Worm (Caenorhabditis elegans): Measurements from ENCODE around the gene tin-10.

The tin-10 gene

DNA sequence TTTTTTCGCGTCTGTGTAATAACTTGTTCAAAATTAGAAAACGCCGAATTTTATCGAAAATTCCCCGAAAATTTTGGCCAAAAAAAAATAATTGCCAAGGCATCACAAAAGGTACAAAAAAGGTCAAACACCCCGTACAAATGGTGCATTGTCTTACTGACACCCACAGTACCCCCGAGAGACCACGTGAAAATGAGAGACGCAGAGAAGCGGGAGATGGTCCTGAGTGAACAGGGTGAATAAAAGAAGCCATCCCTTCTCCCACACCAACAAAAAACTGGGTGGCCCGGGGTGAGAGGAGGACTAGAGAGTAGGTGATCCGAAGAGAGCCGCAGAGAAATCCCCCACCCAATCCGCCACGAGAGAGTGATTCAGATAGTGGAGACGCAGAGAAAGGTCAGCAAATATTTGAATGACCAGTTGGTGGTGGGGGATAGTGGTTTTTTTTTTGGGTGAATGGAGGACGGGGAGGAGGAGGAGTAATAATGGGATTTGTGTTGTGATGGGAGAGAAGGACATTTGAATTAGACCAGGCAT is 21.3 kb downstream of the tin-10 start:
- TF ChIP-seq T22C8.4 (GFP tag; IDR thresholded peaks at IDR 0.05) = no peak
- TF ChIP-seq flt-1 (GFP tag; IDR thresholded peaks at IDR 0.05) = no peak
- no peak for TF ChIP-seq ztf-29 (GFP tag; IDR thresholded peaks at IDR 0.05)
- no peak for TF ChIP-seq ref-1 (GFP tag; conservative IDR thresholded peaks at IDR 0.05)
- TF ChIP-seq tab-1 (GFP tag; IDR thresholded peaks at IDR 0.05) = no peak
- TF ChIP-seq ztf-23 (GFP tag; IDR thresholded peaks at IDR 0.05) = no peak
- no peak for TF ChIP-seq klf-2 (GFP tag; conservative IDR thresholded peaks at IDR 0.05)
- TF ChIP-seq cog-1 (tag; optimal IDR thresholded peaks at IDR 0.05) = no peak
- TF ChIP-seq med-1 (GFP tag; optimal IDR thresholded peaks at IDR 0.05; ENCODE audit: insufficient read depth) = no peak

DNA sequence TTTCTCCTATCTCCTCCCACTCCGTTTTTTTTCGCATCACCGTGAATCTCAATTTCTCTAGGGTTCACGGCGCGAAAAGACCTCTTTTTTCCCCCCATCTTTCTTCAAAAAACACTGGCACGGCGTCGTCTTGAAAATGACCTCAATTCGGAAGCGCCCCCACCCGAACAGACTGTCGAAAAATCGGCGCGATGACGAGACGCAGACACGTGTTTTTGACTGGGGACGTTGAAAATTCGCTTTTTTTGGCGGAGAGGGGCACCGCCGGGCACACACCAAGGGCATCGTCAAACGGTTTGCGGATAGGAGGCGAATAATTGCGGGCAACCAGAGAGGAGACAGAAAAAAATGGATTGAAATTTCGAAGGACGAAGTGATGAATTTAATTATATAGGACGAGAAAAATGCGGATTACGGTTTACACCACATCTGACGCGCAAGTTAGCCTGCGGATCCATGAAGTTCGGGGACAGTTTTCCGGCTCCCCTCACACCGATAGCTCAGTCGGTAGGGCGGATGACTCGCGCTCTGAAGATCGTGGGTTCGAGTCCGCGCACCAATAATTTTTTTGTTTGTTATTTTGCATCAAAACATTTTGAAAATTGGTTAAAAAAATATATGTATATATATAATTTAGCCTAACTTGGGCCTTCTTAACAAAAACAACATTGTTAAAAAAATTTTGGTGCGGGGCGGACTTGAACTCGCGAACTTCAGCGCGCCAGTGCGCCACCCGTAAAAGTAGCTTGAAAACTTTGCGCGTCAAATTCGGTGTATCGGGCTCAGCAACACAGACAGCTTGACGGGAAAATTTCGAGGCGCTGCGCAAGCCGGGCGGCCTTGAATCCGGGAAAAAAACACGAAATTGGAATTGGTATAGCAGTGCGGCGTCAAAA is 23.9 kb downstream of the tin-10 start:
- no peak for TF ChIP-seq ztf-29 (GFP tag; IDR thresholded peaks at IDR 0.05)

DNA sequence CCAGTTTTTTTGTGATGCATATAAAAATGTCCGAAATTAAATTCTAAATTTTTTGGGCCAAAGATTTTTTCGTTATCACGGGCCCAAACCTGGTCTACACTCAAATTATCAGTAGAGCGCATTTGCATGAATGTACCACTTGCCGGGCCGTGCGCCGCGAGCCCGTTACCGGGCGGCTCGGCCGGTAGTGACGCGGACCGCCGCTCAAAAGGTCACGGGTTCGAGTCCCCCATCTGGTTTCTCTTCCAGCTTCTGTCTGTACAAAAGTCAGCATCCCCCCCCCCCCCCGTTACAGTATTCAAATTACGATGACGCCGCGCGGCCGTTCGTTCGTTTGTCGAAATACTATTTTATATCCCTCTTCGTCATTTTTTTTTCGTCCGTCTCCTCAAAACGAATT is 25.3 kb downstream of the tin-10 start:
- TF ChIP-seq klf-2 (GFP tag; conservative IDR thresholded peaks at IDR 0.05) = 0 out of 2 replicates have a peak, but pooled peaks have one; percentile 35
- no peak for TF ChIP-seq ztf-23 (GFP tag; IDR thresholded peaks at IDR 0.05)

DNA sequence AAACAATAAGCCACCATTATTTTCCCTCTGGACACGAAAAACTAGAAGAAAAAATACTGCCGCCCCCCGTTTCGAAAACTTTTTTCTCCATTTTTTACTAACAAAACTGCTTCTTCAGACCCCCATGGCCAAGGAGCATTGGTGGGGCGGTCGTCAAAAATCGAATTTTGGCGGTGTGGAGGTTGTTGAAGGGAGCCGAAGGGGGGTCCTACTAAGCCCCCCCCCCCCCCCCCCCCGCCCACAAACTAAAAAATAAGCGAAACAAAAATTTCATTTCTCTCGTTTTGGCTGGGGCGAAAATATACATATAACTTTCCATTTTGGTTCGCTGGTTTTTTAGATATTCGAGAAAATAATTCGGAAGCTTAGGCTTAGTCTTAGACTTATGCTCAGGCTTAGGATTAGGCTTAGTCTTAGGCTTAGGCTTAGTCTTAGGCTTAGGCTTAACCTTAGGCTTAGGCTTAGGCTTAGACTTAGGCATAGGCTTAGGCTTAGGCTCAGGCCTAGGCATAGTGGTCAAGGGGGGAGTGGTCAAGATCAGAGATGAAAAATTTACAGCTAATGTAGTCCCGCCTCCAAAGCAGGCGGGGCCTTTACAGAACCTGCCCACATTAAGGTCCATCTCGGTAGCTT is 27.9 kb downstream of the tin-10 start:
- no peak for TF ChIP-seq ztf-29 (GFP tag; IDR thresholded peaks at IDR 0.05)
- no peak for TF ChIP-seq ztf-23 (GFP tag; IDR thresholded peaks at IDR 0.05)
- no peak for TF ChIP-seq ref-1 (GFP tag; conservative IDR thresholded peaks at IDR 0.05)
- TF ChIP-seq cog-1 (tag; optimal IDR thresholded peaks at IDR 0.05) = no peak
- TF ChIP-seq T22C8.4 (GFP tag; IDR thresholded peaks at IDR 0.05) = no peak
- no peak for TF ChIP-seq med-1 (GFP tag; optimal IDR thresholded peaks at IDR 0.05; ENCODE audit: insufficient read depth)
- TF ChIP-seq tab-1 (GFP tag; IDR thresholded peaks at IDR 0.05) = no peak
- TF ChIP-seq klf-2 (GFP tag; conservative IDR thresholded peaks at IDR 0.05) = no peak
- TF ChIP-seq flt-1 (GFP tag; IDR thresholded peaks at IDR 0.05) = no peak

ce11 chrIII:11472861-11473260 is 29.8 kb downstream of the tin-10 start:
- TF ChIP-seq flt-1 (GFP tag; IDR thresholded peaks at IDR 0.05) = 0 out of 2 replicates have a peak, but pooled peaks have one; percentile 8
- TF ChIP-seq tab-1 (GFP tag; IDR thresholded peaks at IDR 0.05) = no peak

- TF ChIP-seq flt-1 (GFP tag; IDR thresholded peaks at IDR 0.05) = 0 out of 2 replicates have a peak, but pooled peaks have one; percentile 44
- no peak for TF ChIP-seq T22C8.4 (GFP tag; IDR thresholded peaks at IDR 0.05)
Measured at ce11 chrIII:11471336-11471735, 31.3 kb downstream of the tin-10 start.

ce11 chrIII:11470311-11470858 is 32.3 kb downstream of the tin-10 start, which contains the start of gene bed-2:
Gene bed-2, minus strand, starts transcription at chrIII:11470808.
- TF ChIP-seq ztf-23 (GFP tag; IDR thresholded peaks at IDR 0.05) (no peak), med-1 (GFP tag; optimal IDR thresholded peaks at IDR 0.05; ENCODE audit: insufficient read depth) (no peak), klf-2 (GFP tag; conservative IDR thresholded peaks at IDR 0.05) (no peak)

DNA sequence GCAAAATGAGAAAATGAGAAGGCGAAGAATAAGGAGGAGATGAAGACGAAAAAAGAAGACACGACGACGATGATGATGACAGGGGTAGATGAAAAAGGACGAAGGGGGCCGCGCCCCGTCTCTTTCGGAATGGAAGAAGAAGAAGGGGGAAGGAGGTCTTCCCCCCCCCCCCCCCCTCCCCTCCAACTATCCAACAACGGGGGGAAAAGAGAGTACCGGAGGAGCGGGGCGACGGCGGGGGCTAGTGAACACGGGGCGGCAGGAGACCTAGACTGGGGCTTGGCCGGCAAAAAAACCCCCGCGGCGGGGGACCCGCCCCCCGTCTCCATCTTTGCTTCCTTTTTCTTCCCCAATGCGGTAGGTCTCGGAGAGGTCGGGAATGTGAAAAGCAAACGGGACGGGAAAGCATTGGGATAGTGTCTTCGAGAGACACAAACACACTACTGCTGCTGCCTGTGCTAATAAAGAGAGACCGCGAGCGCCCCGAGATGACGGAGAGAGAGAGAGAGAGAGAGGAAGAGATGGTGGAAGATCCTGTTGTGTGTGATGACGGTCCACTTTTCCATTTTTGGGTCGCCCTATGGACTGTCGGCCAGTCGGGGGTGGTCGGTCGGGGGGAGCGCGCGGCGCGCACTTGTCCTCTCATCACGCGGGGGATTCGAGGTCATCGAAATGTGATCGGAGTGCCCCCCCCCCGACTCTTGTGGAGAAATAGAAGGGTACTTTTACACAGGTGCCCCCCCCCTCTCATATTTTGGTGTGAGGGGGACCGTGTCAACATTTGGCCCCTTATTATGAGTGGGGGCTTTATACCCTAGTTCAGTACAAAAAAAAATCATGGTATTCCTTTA is 34.8 kb downstream of the tin-10 start:
- TF ChIP-seq flt-1 (GFP tag; IDR thresholded peaks at IDR 0.05) (peak; percentile 25; the same call in 1 of the 2 replicates), med-1 (GFP tag; optimal IDR thresholded peaks at IDR 0.05; ENCODE audit: insufficient read depth) (peak; percentile 10), ztf-23 (GFP tag; IDR thresholded peaks at IDR 0.05) (peak; percentile 54; the same call in 1 of the 2 replicates), tab-1 (GFP tag; IDR thresholded peaks at IDR 0.05) (no peak), cog-1 (tag; optimal IDR thresholded peaks at IDR 0.05) (no peak)

ce11 chrIII:11466420-11467188 is 36.0 kb downstream of the tin-10 start:
- 0 out of 2 replicates have a peak, but pooled peaks have one; percentile 7 for TF ChIP-seq ztf-23 (GFP tag; IDR thresholded peaks at IDR 0.05)
- no peak for TF ChIP-seq tab-1 (GFP tag; IDR thresholded peaks at IDR 0.05)
- TF ChIP-seq flt-1 (GFP tag; IDR thresholded peaks at IDR 0.05) = no peak
- no peak for TF ChIP-seq ref-1 (GFP tag; conservative IDR thresholded peaks at IDR 0.05)
- no peak for TF ChIP-seq ztf-29 (GFP tag; IDR thresholded peaks at IDR 0.05)
- TF ChIP-seq cog-1 (tag; optimal IDR thresholded peaks at IDR 0.05) = no peak
- TF ChIP-seq klf-2 (GFP tag; conservative IDR thresholded peaks at IDR 0.05) = no peak
- TF ChIP-seq med-1 (GFP tag; optimal IDR thresholded peaks at IDR 0.05; ENCODE audit: insufficient read depth) = no peak
- TF ChIP-seq T22C8.4 (GFP tag; IDR thresholded peaks at IDR 0.05) = peak; percentile 77

All from whole organism, midembryonic.